Fruit fly (Drosophila melanogaster) whole organism, embryonic: ENCODE data around the gene PIG-Q.

ENCODE experiments used
- CG11723 ChIP-seq: fragments of 200-800 bp; sonication (Bioruptor generic); optimal IDR thresholded peaks from 2 replicates; lab custom pipeline; 2017; ENCODE audit warnings: missing biosample characterization, mild to moderate bottlenecking, missing genetic modification characterization
- CG12391 ChIP-seq: fragments of 200-800 bp; sonication (Bioruptor generic); optimal IDR thresholded peaks from 3 replicates; lab custom pipeline; 2018; ENCODE audit warnings: missing biosample characterization, mild to moderate bottlenecking, missing genetic modification characterization, moderate library complexity
- CG14014 ChIP-seq: fragments of 200-800 bp; sonication (Bioruptor generic); IDR thresholded peaks from 2 replicates; pipeline ENCODE4 v1.3.6; 2022; ENCODE audit warnings: missing biosample characterization, missing genetic modification characterization
- CG16813 ChIP-seq: fragments of 200-800 bp; sonication (Bioruptor generic); IDR thresholded peaks from 3 replicates; pipeline ENCODE4 v1.3.6; 2022; ENCODE audit warnings: missing biosample characterization, missing genetic modification characterization; ENCODE audit not compliant: partially characterized antibody
- CG2199 ChIP-seq: fragments of 200-800 bp; sonication (Bioruptor generic); IDR thresholded peaks from 3 replicates; pipeline ENCODE4 v1.3.6; 2022; ENCODE audit warnings: missing biosample characterization, missing genetic modification characterization
- CG30020 ChIP-seq: fragments of 200-800 bp; optimal IDR thresholded peaks from 2 replicates; lab custom pipeline; 2019; ENCODE audit warnings: missing biosample characterization, mild to moderate bottlenecking, missing genetic modification characterization, moderate library complexity
- CG32767 ChIP-seq: fragments of 200-800 bp; sonication (Bioruptor generic); IDR thresholded peaks from 2 replicates; pipeline ENCODE4 v1.3.6; 2022; ENCODE audit warnings: missing biosample characterization, missing genetic modification characterization
- CG3281 ChIP-seq: fragments of 200-800 bp; sonication (Bioruptor generic); optimal IDR thresholded peaks from 3 replicates; lab custom pipeline; 2017; ENCODE audit warnings: missing biosample characterization, mild to moderate bottlenecking, missing genetic modification characterization
- CG3838 ChIP-seq: fragments of 200-800 bp; sonication (Bioruptor generic); optimal IDR thresholded peaks from 3 replicates; lab custom pipeline; 2016; ENCODE audit warnings: missing biosample characterization, missing genetic modification characterization
- CG4328 ChIP-seq: fragments of 200-800 bp; sonication (Bioruptor generic); optimal IDR thresholded peaks from 3 replicates; lab custom pipeline; 2017; ENCODE audit warnings: missing biosample characterization, missing genetic modification reagents, missing genetic modification characterization
- CG43689 ChIP-seq: fragments of 200-800 bp; sonication (Bioruptor generic); IDR thresholded peaks from 2 replicates; pipeline ENCODE4 v1.3.6; 2022; ENCODE audit warnings: missing biosample characterization, missing genetic modification characterization
- CG5180 ChIP-seq: fragments of 200-800 bp; sonication (Bioruptor generic); optimal IDR thresholded peaks from 3 replicates; lab custom pipeline; 2017; ENCODE audit warnings: missing biosample characterization, missing genetic modification characterization, mild to moderate bottlenecking, moderate library complexity, missing genetic modification reagents
- CG6175 ChIP-seq: fragments of 200-800 bp; sonication (Bioruptor generic); IDR thresholded peaks from 3 replicates; pipeline ENCODE4 v1.3.6; 2022; ENCODE audit warnings: missing biosample characterization, missing genetic modification characterization
- CG8281 ChIP-seq: fragments of 200-800 bp; sonication (Bioruptor generic); optimal IDR thresholded peaks from 2 replicates; lab custom pipeline; 2018; ENCODE audit warnings: missing biosample characterization, mild to moderate bottlenecking, missing genetic modification characterization, moderate library complexity
- CG8388 ChIP-seq: fragments of 200-800 bp; sonication (Bioruptor generic); optimal IDR thresholded peaks from 2 replicates; lab custom pipeline; 2019; ENCODE audit warnings: missing biosample characterization, mild to moderate bottlenecking, missing genetic modification characterization, moderate library complexity
- Dad ChIP-seq: fragments of 200-800 bp; sonication (Bioruptor generic); optimal IDR thresholded peaks from 3 replicates; lab custom pipeline; 2016; ENCODE audit warnings: missing biosample characterization, missing genetic modification characterization
- Drgx ChIP-seq: fragments of 200-800 bp; sonication (Bioruptor generic); IDR thresholded peaks from 2 replicates; pipeline ENCODE4 v1.3.6; 2022; ENCODE audit warnings: missing biosample characterization, missing genetic modification characterization
- HmgD ChIP-seq: fragments of 200-800 bp; sonication (Bioruptor generic); optimal IDR thresholded peaks from 3 replicates; lab custom pipeline; 2016; ENCODE audit warnings: missing biosample characterization, missing genetic modification characterization
- Kr ChIP-seq: fragments of 200-800 bp; sonication (Bioruptor generic); optimal IDR thresholded peaks from 2 replicates; lab custom pipeline; 2017; ENCODE audit warnings: missing biosample characterization, mild to moderate bottlenecking, missing genetic modification characterization
- MTF-1 ChIP-seq: fragments of 200-800 bp; sonication (Bioruptor generic); optimal IDR thresholded peaks from 2 replicates; lab custom pipeline; 2018; ENCODE audit warnings: missing biosample characterization, mild to moderate bottlenecking, missing genetic modification characterization, borderline replicate concordance
- Med ChIP-seq: fragments of 200-800 bp; sonication (Bioruptor generic); peaks from one replicate; lab custom pipeline; 2016; ENCODE audit warnings: missing biosample characterization, missing genetic modification characterization, mild to moderate bottlenecking, inconsistent platforms, moderate library complexity
- Meics ChIP-seq: fragments of 200-800 bp; sonication (Bioruptor generic); optimal IDR thresholded peaks from 2 replicates; lab custom pipeline; 2017; ENCODE audit warnings: missing biosample characterization, mild to moderate bottlenecking, missing genetic modification characterization
- NC2β ChIP-seq: fragments of 200-800 bp; sonication (Bioruptor generic); optimal IDR thresholded peaks from 2 replicates; lab custom pipeline; 2016; ENCODE audit warnings: missing biosample characterization, missing genetic modification characterization
- NK7.1 ChIP-seq: fragments of 200-800 bp; sonication (Bioruptor generic); optimal IDR thresholded peaks from 3 replicates; lab custom pipeline; 2016; ENCODE audit warnings: missing biosample characterization, missing genetic modification characterization
- Six4 ChIP-seq: fragments of 200-800 bp; sonication (Bioruptor generic); optimal IDR thresholded peaks from 2 replicates; lab custom pipeline; 2016; ENCODE audit warnings: missing biosample characterization, missing genetic modification characterization
- abd-A ChIP-seq: fragments of 200-800 bp; sonication (Bioruptor generic); optimal IDR thresholded peaks from 3 replicates; lab custom pipeline; 2019; ENCODE audit warnings: missing biosample characterization, mild to moderate bottlenecking, missing genetic modification characterization, moderate library complexity
- ac ChIP-seq: fragments of 200-800 bp; sonication (Bioruptor generic); optimal IDR thresholded peaks from 3 replicates; lab custom pipeline; 2017; ENCODE audit warnings: missing biosample characterization, mild to moderate bottlenecking, missing genetic modification characterization
- bigmax ChIP-seq: fragments of 200-800 bp; sonication (Bioruptor generic); optimal IDR thresholded peaks from 2 replicates; lab custom pipeline; 2018; ENCODE audit warnings: missing biosample characterization, mild to moderate bottlenecking, missing genetic modification characterization
- cato ChIP-seq: fragments of 200-800 bp; sonication (Bioruptor generic); optimal IDR thresholded peaks from 2 replicates; lab custom pipeline; 2016; ENCODE audit warnings: missing biosample characterization, missing genetic modification characterization, borderline replicate concordance
- cg ChIP-seq: fragments of 200-800 bp; sonication (Bioruptor generic); optimal IDR thresholded peaks from 3 replicates; lab custom pipeline; 2019; ENCODE audit warnings: missing biosample characterization, mild to moderate bottlenecking, missing genetic modification characterization, moderate library complexity
- chinmo ChIP-seq: fragments of 200-800 bp; sonication (Bioruptor generic); IDR thresholded peaks from 4 replicates; pipeline ENCODE4 v1.3.6; 2022; ENCODE audit warnings: missing biosample characterization, missing genetic modification characterization; ENCODE audit not compliant: partially characterized antibody
- crc ChIP-seq: fragments of 200-800 bp; sonication (Bioruptor generic); optimal IDR thresholded peaks from 2 replicates; lab custom pipeline; 2016; ENCODE audit warnings: missing biosample characterization, missing genetic modification characterization
- dan ChIP-seq: fragments of 200-800 bp; sonication (Bioruptor generic); IDR thresholded peaks from 2 replicates; pipeline ENCODE4 v1.3.6; 2022; ENCODE audit warnings: missing biosample characterization, missing genetic modification characterization
- emc ChIP-seq: fragments of 200-800 bp; sonication (Bioruptor generic); optimal IDR thresholded peaks from 2 replicates; lab custom pipeline; 2016; ENCODE audit warnings: missing biosample characterization, missing genetic modification characterization
- gem ChIP-seq: fragments of 200-800 bp; sonication (Bioruptor generic); optimal IDR thresholded peaks from 2 replicates; lab custom pipeline; 2019; ENCODE audit warnings: missing biosample characterization, mild to moderate bottlenecking, missing genetic modification characterization, moderate library complexity
- gsb ChIP-seq: fragments of 200-800 bp; sonication (Bioruptor generic); IDR thresholded peaks from 2 replicates; pipeline ENCODE4 v1.3.6; 2022; ENCODE audit warnings: missing biosample characterization, missing genetic modification characterization
- gsb-n ChIP-seq: fragments of 200-800 bp; sonication (Bioruptor generic); optimal IDR thresholded peaks from 3 replicates; lab custom pipeline; 2018; ENCODE audit warnings: missing biosample characterization, mild to moderate bottlenecking, missing genetic modification characterization
- nom ChIP-seq: fragments of 200-800 bp; sonication (Bioruptor generic); optimal IDR thresholded peaks from 2 replicates; lab custom pipeline; 2017; ENCODE audit warnings: missing biosample characterization, missing genetic modification characterization, mild to moderate bottlenecking, moderate library complexity, missing genetic modification reagents
- pb ChIP-seq: fragments of 200-800 bp; sonication (Bioruptor generic); optimal IDR thresholded peaks from 3 replicates; lab custom pipeline; 2016; ENCODE audit warnings: missing biosample characterization, missing genetic modification characterization
- row ChIP-seq: fragments of 200-800 bp; sonication (Bioruptor generic); IDR thresholded peaks from 3 replicates; pipeline ENCODE4 v1.3.6; 2022; ENCODE audit warnings: missing biosample characterization, missing genetic modification characterization
- trem ChIP-seq: fragments of 200-800 bp; optimal IDR thresholded peaks from 3 replicates; lab custom pipeline; 2019; ENCODE audit warnings: missing biosample characterization, mild to moderate bottlenecking, missing genetic modification characterization, moderate library complexity
- ttk ChIP-seq: fragments of 200-800 bp; sonication (Bioruptor generic); IDR thresholded peaks from 2 replicates; pipeline ENCODE4 v2.1.2; 2022; ENCODE audit warnings: missing biosample characterization, missing genetic modification characterization
- wdn ChIP-seq: fragments of 200-800 bp; sonication (Bioruptor generic); IDR thresholded peaks from 2 replicates; pipeline ENCODE4 v1.3.6; 2022; ENCODE audit warnings: missing biosample characterization, missing genetic modification characterization
- wor ChIP-seq: fragments of 200-800 bp; sonication (Bioruptor generic); IDR thresholded peaks from 2 replicates; pipeline ENCODE4 v1.3.6; 2022; ENCODE audit warnings: missing biosample characterization, missing genetic modification characterization
- zf30C ChIP-seq: fragments of 200-800 bp; sonication (Bioruptor generic); optimal IDR thresholded peaks from 3 replicates; lab custom pipeline; 2018; ENCODE audit warnings: missing biosample characterization, mild to moderate bottlenecking, missing genetic modification characterization
- zfh2 ChIP-seq: fragments of 200-800 bp; sonication (Bioruptor generic); optimal IDR thresholded peaks from 2 replicates; lab custom pipeline; 2016; ENCODE audit warnings: missing biosample characterization, missing genetic modification characterization

PIG-Q gene

DNA sequence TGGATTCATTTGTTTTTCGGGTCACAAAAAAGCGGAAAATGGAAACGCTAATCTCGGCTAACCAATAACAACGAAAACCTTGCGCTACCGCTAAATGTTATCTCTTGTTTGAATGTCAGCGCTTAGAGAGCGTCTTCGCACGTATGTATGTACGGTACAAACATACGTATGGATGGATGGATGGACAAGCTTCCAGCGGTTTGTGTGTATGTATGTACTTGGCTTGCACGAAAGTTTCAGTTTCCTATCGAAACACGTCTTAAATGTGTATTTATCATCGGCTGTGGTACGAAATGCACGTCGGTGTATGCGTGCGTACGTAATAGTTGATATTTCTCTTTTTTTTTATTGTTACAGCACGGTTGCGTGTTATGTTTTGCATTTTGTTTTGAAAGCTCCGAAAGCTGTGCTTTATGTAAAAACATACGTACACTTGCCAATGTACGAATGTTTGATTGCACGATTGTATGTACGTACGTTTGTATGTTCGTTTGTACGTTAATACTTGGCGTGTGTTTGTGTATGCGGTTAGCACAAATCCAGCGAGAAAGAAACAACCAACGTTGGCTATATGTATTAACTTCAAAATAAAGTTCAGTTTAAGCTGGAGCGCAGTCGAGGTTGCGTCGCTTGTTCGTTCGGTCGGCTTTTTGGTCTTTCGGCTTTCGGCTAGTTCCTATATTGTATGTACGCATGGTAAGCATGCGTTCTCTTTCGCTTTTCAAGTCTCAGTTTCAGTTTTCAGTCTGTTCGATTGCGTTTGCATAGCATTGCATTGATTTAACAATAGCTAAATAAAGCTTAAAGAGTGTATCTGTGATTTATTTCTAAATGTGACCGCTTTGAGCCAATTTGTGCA, 13.8 kb downstream of the PIG-Q start, which contains the start of gene Fur2 (continued):
- no peak for TF ChIP-seq CG43689 (GFP tag; lab: Robert Waterston, UW)
- TF ChIP-seq NK7.1 (GFP tag; lab: Kevin White, UChicago) = no peak
- TF ChIP-seq wor = no peak
- no peak for TF ChIP-seq MTF-1 (GFP tag; lab: Kevin White, UChicago)
- no peak for TF ChIP-seq Six4
- TF ChIP-seq bigmax (GFP tag; lab: Kevin White, UChicago) = no peak
- TF ChIP-seq NC2β (GFP tag; lab: Kevin White, UChicago) = no peak
- TF ChIP-seq nom (GFP tag; lab: Kevin White, UChicago) = peak; percentile 49
- no peak for TF ChIP-seq ac (GFP tag; lab: Kevin White, UChicago)
- no peak for TF ChIP-seq CG11723 (GFP tag; lab: Kevin White, UChicago)
- no peak for TF ChIP-seq wdn (GFP tag; lab: Robert Waterston, UW)
- TF ChIP-seq HmgD (GFP tag; lab: Kevin White, UChicago) = no peak
- TF ChIP-seq ttk (GFP tag; lab: Robert Waterston, UW) = no peak
- TF ChIP-seq CG3838 = no peak
- TF ChIP-seq CG5180 = peak; percentile 75
- peak; percentile 53 for TF ChIP-seq abd-A
- TF ChIP-seq CG8281 (tag; lab: Kevin White, UChicago) = peak; percentile 52
- TF ChIP-seq trem (tag; lab: Kevin White, UChicago) = no peak
- TF ChIP-seq gsb-n (tag; lab: Kevin White, UChicago) = no peak
- TF ChIP-seq CG2199 (GFP tag; lab: Robert Waterston, UW) = 0 out of 3 replicates have a peak, but pooled peaks have one; percentile 59
- TF ChIP-seq CG14014 (GFP tag; lab: Robert Waterston, UW) = no peak
- TF ChIP-seq gsb (GFP tag; lab: Robert Waterston, UW) = no peak
- no peak for TF ChIP-seq cato (GFP tag; lab: Kevin White, UChicago)
- no peak for TF ChIP-seq dan
- no peak for TF ChIP-seq CG16813 (GFP tag; lab: Robert Waterston, UW)
- no peak for TF ChIP-seq row (GFP tag; lab: Robert Waterston, UW)
- TF ChIP-seq cg (GFP tag; lab: Kevin White, UChicago) = peak; percentile 63

DNA sequence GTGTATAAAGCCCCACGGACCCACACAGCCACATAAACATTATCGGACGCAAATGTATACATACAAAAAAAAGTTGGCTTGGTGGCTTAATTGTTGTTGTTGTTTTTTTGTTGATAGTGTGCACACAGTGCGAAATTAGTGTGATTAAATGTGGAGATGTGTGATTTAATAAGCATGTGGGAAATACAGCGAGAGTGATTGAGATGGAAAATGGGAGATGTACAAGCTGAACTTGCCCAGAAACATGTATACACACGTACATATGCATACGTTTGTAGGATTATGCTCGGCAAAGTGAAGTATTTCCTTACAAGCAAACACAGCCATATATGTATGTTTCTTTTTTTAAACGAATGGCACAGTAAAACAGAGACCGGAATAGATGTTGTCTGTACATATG, 14.6 kb downstream of the PIG-Q start:
- TF ChIP-seq zf30C (GFP tag; lab: Kevin White, UChicago) (no peak), zfh2 (GFP tag; lab: Kevin White, UChicago) (no peak), CG6175 (GFP tag; lab: Robert Waterston, UW) (no peak), CG2199 (GFP tag; lab: Robert Waterston, UW) (peak; percentile 78; the same call in 1 of the 3 replicates), CG4328 (GFP tag; lab: Kevin White, UChicago) (no peak), CG3281 (GFP tag; lab: Kevin White, UChicago) (no peak), CG32767 (0 out of 2 replicates have a peak, but pooled peaks have one; percentile 27), crc (GFP tag; lab: Kevin White, UChicago) (no peak), Kr (GFP tag; lab: Kevin White, UChicago) (no peak), CG30020 (tag; lab: Kevin White, UChicago) (peak; percentile 41), nom (GFP tag; lab: Kevin White, UChicago) (peak; percentile 52), chinmo (GFP tag; lab: Robert Waterston, UW) (0 out of 4 replicates have a peak, but pooled peaks have one; percentile 33), CG8388 (GFP tag; lab: Kevin White, UChicago) (no peak), Drgx (peak; percentile 67), gem (tag; lab: Kevin White, UChicago) (no peak), row (GFP tag; lab: Robert Waterston, UW) (0 out of 3 replicates have a peak, but pooled peaks have one; percentile 12), emc (GFP tag; lab: Kevin White, UChicago) (no peak), CG12391 (tag; lab: Kevin White, UChicago) (no peak), Dad (GFP tag; lab: Kevin White, UChicago) (no peak), Meics (GFP tag; lab: Kevin White, UChicago) (no peak), pb (no peak), Med (GFP tag; lab: Kevin White, UChicago) (peak; percentile 67)
- TF ChIP-seq, all 482 proteins: peak for 8
